Worm (Caenorhabditis elegans) whole organism, late embryonic: ENCODE results near the gene ncr-2.

ENCODE experiments used
- ama-1 ChIP-seq: fragments of 150-350 bp; optimal IDR thresholded peaks from 2 replicates; lab custom pipeline; 2014
- fkh-10 ChIP-seq: fragments of 150-350 bp; optimal IDR thresholded peaks from 2 replicates; lab custom pipeline; 2014; ENCODE audit warnings: missing biosample characterization, missing genetic modification reagents, missing genetic modification characterization
- hlh-30 ChIP-seq: sonication (generic microtip); optimal IDR thresholded peaks from 2 replicates; lab custom pipeline; 2017; ENCODE audit warnings: antibody characterized with exemption, missing genetic modification characterization, missing compliant biosample characterization; ENCODE audit not compliant: insufficient read depth
- pha-2 ChIP-seq: sonication (generic microtip); optimal IDR thresholded peaks from 2 replicates; lab custom pipeline; 2017; ENCODE audit warnings: mild to moderate bottlenecking, missing genetic modification characterization, missing compliant biosample characterization
- pros-1 ChIP-seq: fragments of 150-350 bp; optimal IDR thresholded peaks from 2 replicates; lab custom pipeline; 2014; ENCODE audit warnings: missing biosample characterization, missing genetic modification reagents, missing genetic modification characterization
- sox-4 ChIP-seq: sonication (generic microtip); optimal IDR thresholded peaks from 2 replicates; lab custom pipeline; 2017; ENCODE audit warnings: mild to moderate bottlenecking, missing genetic modification characterization, inconsistent platforms, missing compliant biosample characterization

ce11 chrIII:8254938-8255337 lies 3.2 kb upstream of the ncr-2 start, which contains the start of gene F09G8.5:
- TF ChIP-seq pha-2 (tag; lab: Kevin White, UChicago) = no peak
- no peak for TF ChIP-seq sox-4 (tag; lab: Kevin White, UChicago)
- no peak for TF ChIP-seq hlh-30 (tag; lab: Kevin White, UChicago)
- TF ChIP-seq fkh-10 = no peak
- no peak for TF ChIP-seq pros-1
- TF ChIP-seq ama-1 (lab: Kevin White, UChicago) = no peak
